Worm (Caenorhabditis elegans): ENCODE data around the gene ttr-47.
"Not testable (repeated sequence)": the region's sequence is repeated elsewhere in the genome, so short reads cannot be mapped to it uniquely, and the experiment has no call there.

- not testable (repeated sequence) for TF ChIP-seq dao-5, W03F9.2 (tag; optimal IDR thresholded peaks at IDR 0.05)
Measured at ce11 chrV:8897942-8898419, 24.9 kb upstream of the ttr-47 start, which contains the start of the genes his-17 and his-18.

Data from whole organism, L4/young adult.